Worm (Caenorhabditis elegans): ENCODE results near the gene bcs-1.

bcs-1 gene

DNA sequence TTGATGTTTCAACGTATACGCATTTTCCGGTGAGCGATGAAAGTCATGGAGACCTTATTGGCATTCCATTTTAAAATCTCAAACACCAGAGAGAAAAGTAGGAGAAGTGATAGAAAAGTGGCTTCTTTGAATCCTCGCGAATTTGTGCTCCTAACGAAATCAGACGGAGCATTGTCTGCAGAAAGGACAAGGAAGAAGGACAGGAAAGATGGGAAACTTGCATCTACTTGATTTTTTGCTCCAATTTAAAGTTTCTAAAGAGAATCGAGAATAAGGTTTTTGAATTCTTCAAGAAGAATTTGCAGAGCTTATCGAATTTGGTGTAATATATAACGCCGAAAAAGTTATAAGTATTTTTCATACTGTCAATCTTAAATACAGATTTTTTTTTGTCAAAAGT lies 19.8 kb upstream of the bcs-1 start:
- TF ChIP-seq med-1 (GFP tag; optimal IDR thresholded peaks at IDR 0.05; ENCODE audit: insufficient read depth): no peak
- TF ChIP-seq klf-2 (GFP tag; conservative IDR thresholded peaks at IDR 0.05): no peak
- no peak for TF ChIP-seq T22C8.4 (GFP tag; IDR thresholded peaks at IDR 0.05)
- no peak for TF ChIP-seq flt-1 (GFP tag; IDR thresholded peaks at IDR 0.05)
- no peak for TF ChIP-seq tab-1 (GFP tag; IDR thresholded peaks at IDR 0.05)
- no peak for TF ChIP-seq ztf-29 (GFP tag; IDR thresholded peaks at IDR 0.05)
- no peak for TF ChIP-seq ref-1 (GFP tag; conservative IDR thresholded peaks at IDR 0.05)
- TF ChIP-seq ztf-23 (GFP tag; IDR thresholded peaks at IDR 0.05): no peak
- no peak for TF ChIP-seq cog-1 (tag; optimal IDR thresholded peaks at IDR 0.05)

DNA sequence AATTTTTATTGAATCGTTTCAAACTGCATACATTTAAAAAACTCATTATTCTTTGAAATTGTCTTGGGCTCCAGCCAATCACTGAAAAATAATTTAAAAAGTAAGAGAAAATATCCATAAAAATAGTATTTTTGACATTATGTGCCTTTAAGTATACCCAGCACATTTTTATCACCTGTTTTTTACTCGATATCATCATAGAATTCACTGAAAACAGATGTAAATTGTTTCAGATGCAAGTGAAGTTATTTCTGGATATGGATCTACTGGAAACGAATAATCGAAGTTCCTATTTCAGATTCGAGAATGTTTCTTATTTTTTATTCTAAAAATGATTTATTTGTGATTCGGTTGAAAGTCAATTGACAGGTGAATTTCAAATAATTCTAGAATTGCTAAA lies 16.3 kb upstream of the bcs-1 start:
- TF ChIP-seq flt-1 (GFP tag; IDR thresholded peaks at IDR 0.05) (no peak), med-1 (GFP tag; optimal IDR thresholded peaks at IDR 0.05; ENCODE audit: insufficient read depth) (no peak), klf-2 (GFP tag; conservative IDR thresholded peaks at IDR 0.05) (no peak), T22C8.4 (GFP tag; IDR thresholded peaks at IDR 0.05) (no peak), ztf-29 (GFP tag; IDR thresholded peaks at IDR 0.05) (no peak), tab-1 (GFP tag; IDR thresholded peaks at IDR 0.05) (no peak), ztf-23 (GFP tag; IDR thresholded peaks at IDR 0.05) (no peak), ref-1 (GFP tag; conservative IDR thresholded peaks at IDR 0.05) (no peak), cog-1 (tag; optimal IDR thresholded peaks at IDR 0.05) (no peak)

DNA sequence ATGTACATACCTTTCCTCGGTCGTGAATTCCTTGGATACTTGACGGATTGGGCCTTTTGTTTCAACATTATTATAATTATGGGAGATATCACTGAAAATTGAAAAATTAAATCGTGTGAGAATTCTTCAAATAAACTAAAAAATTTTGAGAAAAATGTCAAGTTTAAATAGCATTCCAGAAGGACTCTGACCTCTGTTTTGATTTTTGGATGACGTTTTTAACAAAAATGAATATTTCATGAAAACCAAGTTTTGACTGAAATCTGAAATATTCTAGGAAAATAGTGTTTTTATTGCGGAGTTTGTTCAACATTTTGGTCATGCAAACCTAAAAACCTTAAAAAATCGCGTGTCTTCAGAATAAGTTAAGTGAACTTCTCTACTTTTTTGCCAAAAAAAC lies 14.7 kb upstream of the bcs-1 start, which contains the start of gene glb-27:
glb-27 (minus strand) TSS at position 101 of the 400 bp plus-strand sequence.
- TF ChIP-seq med-1 (GFP tag; optimal IDR thresholded peaks at IDR 0.05; ENCODE audit: insufficient read depth) (no peak), klf-2 (GFP tag; conservative IDR thresholded peaks at IDR 0.05) (no peak), tab-1 (GFP tag; IDR thresholded peaks at IDR 0.05) (no peak), ztf-23 (GFP tag; IDR thresholded peaks at IDR 0.05) (no peak), T22C8.4 (GFP tag; IDR thresholded peaks at IDR 0.05) (no peak), ref-1 (GFP tag; conservative IDR thresholded peaks at IDR 0.05) (no peak), cog-1 (tag; optimal IDR thresholded peaks at IDR 0.05) (no peak), flt-1 (GFP tag; IDR thresholded peaks at IDR 0.05) (no peak), ztf-29 (GFP tag; IDR thresholded peaks at IDR 0.05) (no peak)

DNA sequence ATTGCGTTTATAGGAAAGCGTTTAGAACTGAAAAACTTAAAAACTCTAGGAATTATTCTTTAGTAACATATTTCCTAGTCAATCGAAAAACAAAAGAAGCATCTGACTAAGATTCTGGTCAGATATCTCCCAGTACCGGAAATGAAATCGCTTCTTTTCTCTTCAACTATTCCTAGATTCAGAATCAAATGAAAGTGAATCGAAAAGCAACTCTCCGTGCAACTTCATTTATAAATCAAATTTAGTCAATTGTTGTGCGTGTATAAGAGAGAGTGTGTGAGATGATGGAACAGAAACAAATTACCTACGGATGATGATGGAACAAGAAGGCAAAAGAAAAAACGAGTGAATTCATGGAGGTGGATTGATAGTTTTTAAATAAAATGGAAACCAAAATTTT lies 11.7 kb upstream of the bcs-1 start:
- TF ChIP-seq flt-1 (GFP tag; IDR thresholded peaks at IDR 0.05): no peak
- TF ChIP-seq ztf-29 (GFP tag; IDR thresholded peaks at IDR 0.05): no peak
- no peak for TF ChIP-seq ztf-23 (GFP tag; IDR thresholded peaks at IDR 0.05)
- TF ChIP-seq med-1 (GFP tag; optimal IDR thresholded peaks at IDR 0.05; ENCODE audit: insufficient read depth): no peak
- TF ChIP-seq T22C8.4 (GFP tag; IDR thresholded peaks at IDR 0.05): no peak
- no peak for TF ChIP-seq ref-1 (GFP tag; conservative IDR thresholded peaks at IDR 0.05)
- TF ChIP-seq klf-2 (GFP tag; conservative IDR thresholded peaks at IDR 0.05): no peak
- no peak for TF ChIP-seq tab-1 (GFP tag; IDR thresholded peaks at IDR 0.05)
- no peak for TF ChIP-seq cog-1 (tag; optimal IDR thresholded peaks at IDR 0.05)

ce11 chrII:8561227-8561626 lies 9.7 kb upstream of the bcs-1 start, which contains the start of gene iff-2:
Gene iff-2, minus strand, starts transcription at chrII:8561367.
- TF ChIP-seq cog-1 (tag; optimal IDR thresholded peaks at IDR 0.05) (peak; percentile 97), tab-1 (GFP tag; IDR thresholded peaks at IDR 0.05) (peak; percentile 24; the same call in 1 of the 2 replicates), med-1 (GFP tag; optimal IDR thresholded peaks at IDR 0.05; ENCODE audit: insufficient read depth) (no peak), ref-1 (GFP tag; conservative IDR thresholded peaks at IDR 0.05) (peak; percentile 46), ztf-29 (GFP tag; IDR thresholded peaks at IDR 0.05) (peak; percentile 16; the same call in 1 of the 2 replicates), klf-2 (GFP tag; conservative IDR thresholded peaks at IDR 0.05) (0 out of 2 replicates have a peak, but pooled peaks have one; percentile 51), ztf-23 (GFP tag; IDR thresholded peaks at IDR 0.05) (peak; percentile 92), flt-1 (GFP tag; IDR thresholded peaks at IDR 0.05) (peak; percentile 89), T22C8.4 (GFP tag; IDR thresholded peaks at IDR 0.05) (peak; percentile 52)

ce11 chrII:8562002-8562401 lies 8.9 kb upstream of the bcs-1 start, which contains the start of gene F54C9.14:
Gene F54C9.14, plus strand, starts transcription at chrII:8562302.
- no peak for TF ChIP-seq ztf-23 (GFP tag; IDR thresholded peaks at IDR 0.05)
- no peak for TF ChIP-seq flt-1 (GFP tag; IDR thresholded peaks at IDR 0.05)
- TF ChIP-seq T22C8.4 (GFP tag; IDR thresholded peaks at IDR 0.05): no peak
- TF ChIP-seq ref-1 (GFP tag; conservative IDR thresholded peaks at IDR 0.05): no peak
- TF ChIP-seq tab-1 (GFP tag; IDR thresholded peaks at IDR 0.05): no peak
- no peak for TF ChIP-seq cog-1 (tag; optimal IDR thresholded peaks at IDR 0.05)
- TF ChIP-seq med-1 (GFP tag; optimal IDR thresholded peaks at IDR 0.05; ENCODE audit: insufficient read depth): no peak
- no peak for TF ChIP-seq ztf-29 (GFP tag; IDR thresholded peaks at IDR 0.05)

ce11 chrII:8566039-8566438 lies 4.8 kb upstream of the bcs-1 start, which contains the start of gene stc-1:
Gene stc-1, minus strand, starts transcription at chrII:8566139.
- no peak for TF ChIP-seq ref-1 (GFP tag; conservative IDR thresholded peaks at IDR 0.05)
- no peak for TF ChIP-seq ztf-29 (GFP tag; IDR thresholded peaks at IDR 0.05)
- no peak for TF ChIP-seq ztf-23 (GFP tag; IDR thresholded peaks at IDR 0.05)
- no peak for TF ChIP-seq tab-1 (GFP tag; IDR thresholded peaks at IDR 0.05)
- no peak for TF ChIP-seq T22C8.4 (GFP tag; IDR thresholded peaks at IDR 0.05)
- no peak for TF ChIP-seq flt-1 (GFP tag; IDR thresholded peaks at IDR 0.05)
- no peak for TF ChIP-seq klf-2 (GFP tag; conservative IDR thresholded peaks at IDR 0.05)
- TF ChIP-seq med-1 (GFP tag; optimal IDR thresholded peaks at IDR 0.05; ENCODE audit: insufficient read depth): no peak
- TF ChIP-seq cog-1 (tag; optimal IDR thresholded peaks at IDR 0.05): no peak

DNA sequence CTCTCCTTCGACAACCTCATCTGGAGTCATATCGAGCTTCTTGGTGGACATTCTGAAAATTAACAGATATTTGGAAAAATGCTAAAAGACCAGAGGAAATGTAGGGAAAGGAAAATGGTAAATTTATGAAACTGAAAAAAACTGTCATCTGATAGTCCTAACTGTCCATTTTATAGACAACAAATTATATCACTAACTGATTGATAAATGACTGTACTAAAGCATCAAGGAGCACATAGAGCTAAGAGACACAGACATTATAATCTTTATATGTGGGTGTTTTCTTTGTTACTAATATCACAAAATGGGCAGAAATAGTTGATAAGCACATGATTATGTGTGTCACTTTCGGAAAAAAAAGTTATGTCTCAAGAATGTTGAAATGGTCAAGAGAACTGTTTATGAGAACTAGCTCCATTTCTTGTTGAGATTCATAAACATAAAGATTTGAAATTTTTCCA lies 4.0 kb upstream of the bcs-1 start, which contains the start of gene F54C9.3:
F54C9.3 (minus strand) TSS at position 51 of the 461 bp plus-strand sequence.
- TF ChIP-seq tab-1 (GFP tag; IDR thresholded peaks at IDR 0.05) (no peak), ztf-23 (GFP tag; IDR thresholded peaks at IDR 0.05) (no peak), T22C8.4 (GFP tag; IDR thresholded peaks at IDR 0.05) (no peak), ztf-29 (GFP tag; IDR thresholded peaks at IDR 0.05) (no peak), klf-2 (GFP tag; conservative IDR thresholded peaks at IDR 0.05) (no peak), med-1 (GFP tag; optimal IDR thresholded peaks at IDR 0.05; ENCODE audit: insufficient read depth) (no peak), ref-1 (GFP tag; conservative IDR thresholded peaks at IDR 0.05) (no peak), cog-1 (tag; optimal IDR thresholded peaks at IDR 0.05) (no peak), flt-1 (GFP tag; IDR thresholded peaks at IDR 0.05) (no peak)

ce11 chrII:8568234-8568969 lies 2.5 kb upstream of the bcs-1 start:
- TF ChIP-seq ztf-29 (GFP tag; IDR thresholded peaks at IDR 0.05) (no peak), ztf-23 (GFP tag; IDR thresholded peaks at IDR 0.05) (no peak), klf-2 (GFP tag; conservative IDR thresholded peaks at IDR 0.05) (no peak), ref-1 (GFP tag; conservative IDR thresholded peaks at IDR 0.05) (no peak), tab-1 (GFP tag; IDR thresholded peaks at IDR 0.05) (no peak), med-1 (GFP tag; optimal IDR thresholded peaks at IDR 0.05; ENCODE audit: insufficient read depth) (no peak), T22C8.4 (GFP tag; IDR thresholded peaks at IDR 0.05) (no peak), flt-1 (GFP tag; IDR thresholded peaks at IDR 0.05) (no peak), cog-1 (tag; optimal IDR thresholded peaks at IDR 0.05) (no peak)

Measured in whole organism, midembryonic.